Worm (Caenorhabditis elegans): ENCODE measurements around the gene F40F12.3.

The F40F12.3 gene

ce11 chrIII:9930406-9930805, 9.7 kb upstream of the F40F12.3 start (continued):
- TF ChIP-seq ceh-62 (tag; optimal IDR thresholded peaks at IDR 0.05) (no peak), lim-7 (GFP tag; IDR thresholded peaks at IDR 0.05) (no peak), nhr-237 (tag; optimal IDR thresholded peaks at IDR 0.05) (no peak), snpc-4 (tag; optimal IDR thresholded peaks at IDR 0.05) (no peak), egl-27 (tag; optimal IDR thresholded peaks at IDR 0.05) (no peak), nhr-48 (tag; optimal IDR thresholded peaks at IDR 0.05) (peak; percentile 80), dpl-1 (GFP tag; optimal IDR thresholded peaks at IDR 0.05) (peak; percentile 27), ztf-11 (tag; optimal IDR thresholded peaks at IDR 0.05) (no peak), nhr-111 (GFP tag; optimal IDR thresholded peaks at IDR 0.05) (no peak), unc-130 (GFP tag; optimal IDR thresholded peaks at IDR 0.05) (no peak), Y5F2A.4 (GFP tag; optimal IDR thresholded peaks at IDR 0.05) (no peak), hmg-1.1 (GFP tag; IDR thresholded peaks at IDR 0.05) (no peak), ceh-28 (tag; optimal IDR thresholded peaks at IDR 0.05) (no peak), T26A8.4 (GFP tag; IDR thresholded peaks at IDR 0.05) (peak; percentile 22; the same call in 1 of the 2 replicates), dve-1 (tag; optimal IDR thresholded peaks at IDR 0.05; ENCODE audit: insufficient read depth) (peak; percentile 87), zfp-3 (GFP tag; conservative IDR thresholded peaks at IDR 0.05) (no peak), saeg-2 (GFP tag; IDR thresholded peaks at IDR 0.05) (0 out of 2 replicates have a peak, but pooled peaks have one; percentile 51), lin-39 (tag; optimal IDR thresholded peaks at IDR 0.05) (no peak), zip-11 (GFP tag; IDR thresholded peaks at IDR 0.05) (no peak), ztf-7 (tag; optimal IDR thresholded peaks at IDR 0.05) (no peak), ceh-20 (GFP tag; IDR thresholded peaks at IDR 0.05) (peak; percentile 33; the same call in 1 of the 2 replicates), jun-1 (tag; optimal IDR thresholded peaks at IDR 0.05) (no peak), mes-2 (tag; optimal IDR thresholded peaks at IDR 0.05; ENCODE audit: poor library complexity, severe bottlenecking) (peak; percentile 62), cey-2 (tag; optimal IDR thresholded peaks at IDR 0.05; ENCODE audit: borderline replicate concordance, insufficient read depth) (no peak), zip-2 (tag; optimal IDR thresholded peaks at IDR 0.05) (no peak), daf-8 (GFP tag; IDR thresholded peaks at IDR 0.05) (no peak), T20F7.1 (GFP tag; optimal IDR thresholded peaks at IDR 0.05) (peak; percentile 1), duxl-1 (tag; optimal IDR thresholded peaks at IDR 0.05; ENCODE audit: poor library complexity) (no peak), F44E2.7 (GFP tag; IDR thresholded peaks at IDR 0.05) (no peak), lin-1 (GFP tag; IDR thresholded peaks at IDR 0.05) (peak; percentile 36; the same call in 1 of the 2 replicates), php-3 (GFP tag; IDR thresholded peaks at IDR 0.05) (peak; percentile 60), daf-12 (tag; optimal IDR thresholded peaks at IDR 0.05) (no peak), nhr-10 (tag; optimal IDR thresholded peaks at IDR 0.05) (no peak)

DNA sequence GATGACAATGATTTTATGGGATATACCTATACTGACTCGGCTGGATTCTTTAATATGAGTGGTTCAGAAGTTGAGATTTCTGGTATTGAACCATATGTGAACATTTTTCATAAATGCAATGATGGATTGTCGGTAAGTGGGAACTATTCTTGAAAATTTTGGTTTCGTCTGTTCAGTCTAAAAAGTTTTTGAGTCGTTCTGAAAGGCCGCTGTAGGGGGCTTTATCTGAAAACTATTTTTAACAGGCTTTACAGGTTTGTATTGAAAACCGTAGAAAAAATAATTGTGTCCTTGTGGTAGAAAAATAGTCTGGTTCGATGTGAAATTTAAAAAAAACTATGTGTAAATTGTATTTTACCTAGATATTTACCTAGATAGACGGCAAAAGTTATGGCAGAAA, 8.9 kb upstream of the F40F12.3 start:
- peak; percentile 84 for TF ChIP-seq aha-1 (tag)
- TF ChIP-seq T26A8.4 (GFP tag; IDR thresholded peaks at IDR 0.05), result no peak
- TF ChIP-seq Y105C5A.15 (GFP tag; IDR thresholded peaks at IDR 0.05), result no peak
- no peak for TF ChIP-seq Y5F2A.4 (GFP tag; optimal IDR thresholded peaks at IDR 0.05)
- TF ChIP-seq ceh-20 (GFP tag; IDR thresholded peaks at IDR 0.05), result no peak
- TF ChIP-seq D1046.2 (GFP tag; IDR thresholded peaks at IDR 0.05), result no peak
- no peak for TF ChIP-seq tra-1 (GFP tag; IDR thresholded peaks at IDR 0.05)
- TF ChIP-seq madf-5 (GFP tag; IDR thresholded peaks at IDR 0.05), result no peak

DNA sequence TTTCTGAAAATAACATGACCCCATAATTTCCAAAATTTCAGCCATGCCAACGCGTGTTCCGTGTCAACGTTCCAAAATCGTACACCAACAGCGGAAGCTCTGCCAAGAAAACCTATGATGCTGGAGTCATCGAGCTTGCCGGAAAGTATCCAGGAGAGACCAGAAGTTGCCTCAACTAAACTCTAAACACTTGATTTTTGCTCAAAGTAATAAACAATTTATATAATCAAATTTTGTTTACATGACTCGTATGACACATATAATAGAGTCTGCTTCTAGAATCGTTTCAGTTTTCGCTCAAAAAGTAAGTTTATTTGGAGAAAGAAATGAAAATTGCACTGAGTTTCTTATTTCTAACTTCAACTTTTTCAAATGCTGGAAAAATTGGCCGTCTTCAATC, 8.1 kb upstream of the F40F12.3 start, which contains the start of gene ttr-1:
Gene ttr-1 (plus strand): TSS at position 301 of the 400 bp plus-strand sequence.
- TF ChIP-seq pqm-1 (tag; optimal IDR thresholded peaks at IDR 0.05) (no peak), pha-4 (GFP tag; IDR thresholded peaks at IDR 0.05) (no peak), pha-4 (tag; optimal IDR thresholded peaks at IDR 0.05) (no peak), lim-7 (GFP tag; IDR thresholded peaks at IDR 0.05) (no peak), Y75B8A.6 (GFP tag; IDR thresholded peaks at IDR 0.05) (no peak), zip-11 (GFP tag; IDR thresholded peaks at IDR 0.05) (no peak), ztf-11 (tag; optimal IDR thresholded peaks at IDR 0.05) (no peak), unc-62 (GFP tag; optimal IDR thresholded peaks at IDR 0.05 in 1 of 2) (no peak), unc-62 (tag; optimal IDR thresholded peaks at IDR 0.05) (no peak), hif-1 (tag; optimal IDR thresholded peaks at IDR 0.05) (no peak), hlh-11 (tag; optimal IDR thresholded peaks at IDR 0.05) (no peak), daf-12 (tag; optimal IDR thresholded peaks at IDR 0.05) (no peak), R02D3.7 (tag; optimal IDR thresholded peaks at IDR 0.05) (no peak), nhr-76 (tag; optimal IDR thresholded peaks at IDR 0.05) (no peak), saeg-2 (GFP tag; IDR thresholded peaks at IDR 0.05) (no peak)
